Worm (Caenorhabditis elegans) whole organism, mixed stage, embryonic: ENCODE data around the gene hsp-16.41.

Experiments used
- M03D4.4 ChIP-seq: sonication (generic microtip); optimal IDR thresholded peaks from 2 replicates; lab custom pipeline; 2017; ENCODE audit warnings: mild to moderate bottlenecking, missing genetic modification characterization, missing compliant biosample characterization
- bed-3 ChIP-seq: fragments of 200-800 bp; sonication (Bioruptor generic); optimal IDR thresholded peaks from 3 replicates; lab custom pipeline; 2018; ENCODE audit warnings: mild to moderate bottlenecking, missing genetic modification characterization, moderate library complexity, missing compliant biosample characterization
- blmp-1 ChIP-seq: fragments of 150-350 bp; optimal IDR thresholded peaks from 2 replicates; lab custom pipeline; 2014; ENCODE audit warnings: missing biosample characterization, missing genetic modification characterization
- ceh-43 ChIP-seq: fragments of 200-800 bp; sonication (Bioruptor generic); optimal IDR thresholded peaks from 2 replicates; lab custom pipeline; 2018; ENCODE audit warnings: mild to moderate bottlenecking, missing genetic modification characterization, moderate library complexity, missing compliant biosample characterization
- ces-1 ChIP-seq: fragments of 150-350 bp; optimal IDR thresholded peaks from 2 replicates; lab custom pipeline; 2014; ENCODE audit warnings: missing biosample characterization, missing genetic modification reagents, missing genetic modification characterization
- cnd-1 ChIP-seq: fragments of 200-800 bp; sonication (Bioruptor generic); optimal IDR thresholded peaks from 2 replicates; lab custom pipeline; 2018; ENCODE audit warnings: mild to moderate bottlenecking, missing genetic modification characterization, missing compliant biosample characterization
- drap-1 ChIP-seq: fragments of 200-800 bp; sonication (Bioruptor generic); optimal IDR thresholded peaks from 3 replicates; lab custom pipeline; 2018; ENCODE audit warnings: mild to moderate bottlenecking, missing genetic modification characterization, missing compliant biosample characterization
- elt-1 ChIP-seq: sonication (generic microtip); optimal IDR thresholded peaks from 2 replicates; lab custom pipeline; 2017; ENCODE audit warnings: missing genetic modification characterization, mild to moderate bottlenecking, missing compliant biosample characterization, antibody characterized with exemption, moderate library complexity, borderline replicate concordance; ENCODE audit not compliant: insufficient read depth
- elt-3 ChIP-seq: fragments of 150-350 bp; optimal IDR thresholded peaks from 2 replicates; lab custom pipeline; 2014; ENCODE audit warnings: missing biosample characterization, missing genetic modification characterization
- flh-1 ChIP-seq: fragments of 200-800 bp; sonication (Bioruptor generic); optimal IDR thresholded peaks from 2 replicates; lab custom pipeline; 2018; ENCODE audit warnings: mild to moderate bottlenecking, missing genetic modification characterization, moderate library complexity, missing compliant biosample characterization
- ham-2 ChIP-seq: fragments of 200-800 bp; sonication (Bioruptor generic); optimal IDR thresholded peaks from 2 replicates; lab custom pipeline; 2018; ENCODE audit warnings: mild to moderate bottlenecking, missing genetic modification characterization, missing compliant biosample characterization
- hlh-1 ChIP-seq: fragments of 150-350 bp; optimal IDR thresholded peaks from 2 replicates; lab custom pipeline; 2014; ENCODE audit warnings: missing biosample characterization, missing genetic modification reagents, missing genetic modification characterization
- lin-13 ChIP-seq: fragments of 150-350 bp; optimal IDR thresholded peaks from 2 replicates; lab custom pipeline; 2014; ENCODE audit warnings: missing biosample characterization, missing genetic modification characterization
- lsy-2 ChIP-seq: fragments of 150-350 bp; optimal IDR thresholded peaks from 2 replicates; lab custom pipeline; 2014; ENCODE audit warnings: missing biosample characterization, missing genetic modification characterization
- mab-5 ChIP-seq: fragments of 150-350 bp; optimal IDR thresholded peaks from 2 replicates; lab custom pipeline; 2014; ENCODE audit warnings: missing biosample characterization, missing genetic modification characterization
- mep-1 ChIP-seq: fragments of 150-350 bp; optimal IDR thresholded peaks from 2 replicates; lab custom pipeline; 2017; ENCODE audit warnings: missing biosample characterization, missing genetic modification reagents, missing genetic modification characterization, inconsistent platforms
- nhr-2 ChIP-seq: fragments of 150-350 bp; optimal IDR thresholded peaks from 2 replicates; lab custom pipeline; 2014; ENCODE audit warnings: missing biosample characterization, missing genetic modification characterization
- nhr-237 ChIP-seq: fragments of 150-350 bp; optimal IDR thresholded peaks from 2 replicates; lab custom pipeline; 2014; ENCODE audit warnings: missing biosample characterization, missing genetic modification characterization
- nhr-76 ChIP-seq: sonication (generic microtip); optimal IDR thresholded peaks from 2 replicates; lab custom pipeline; 2017; ENCODE audit warnings: missing biosample characterization, missing genetic modification characterization
- pha-4 ChIP-seq: fragments of 150-350 bp; optimal IDR thresholded peaks from 2 replicates; lab custom pipeline; 2018; ENCODE audit warnings: missing biosample characterization, missing genetic modification reagents, missing genetic modification characterization
- snpc-4 ChIP-seq: fragments of 150-350 bp; optimal IDR thresholded peaks from 2 replicates; lab custom pipeline; 2014; ENCODE audit warnings: missing biosample characterization, missing genetic modification characterization
- sptf-1 ChIP-seq: sonication (generic microtip); optimal IDR thresholded peaks from 2 replicates; lab custom pipeline; 2017; ENCODE audit warnings: mild to moderate bottlenecking, missing genetic modification characterization, moderate library complexity, missing compliant biosample characterization
- tbx-8 ChIP-seq: fragments of 200-800 bp; sonication (Bioruptor generic); optimal IDR thresholded peaks from 2 replicates; lab custom pipeline; 2018; ENCODE audit warnings: mild to moderate bottlenecking, missing genetic modification characterization, moderate library complexity, missing compliant biosample characterization
- unc-120 ChIP-seq: sonication (generic microtip); optimal IDR thresholded peaks from 2 replicates; lab custom pipeline; 2017; ENCODE audit warnings: missing genetic modification characterization, missing compliant biosample characterization; ENCODE audit not compliant: poor library complexity, severe bottlenecking
- unc-62 ChIP-seq: fragments of 150-350 bp; optimal IDR thresholded peaks from 2 replicates; lab custom pipeline; 2014; ENCODE audit warnings: missing biosample characterization, missing genetic modification reagents, missing genetic modification characterization
- zip-8 ChIP-seq: fragments of 150-350 bp; optimal IDR thresholded peaks from 2 replicates; lab custom pipeline; 2014; ENCODE audit warnings: missing biosample characterization, missing genetic modification characterization
- ztf-11 ChIP-seq: fragments of 150-350 bp; optimal IDR thresholded peaks from 2 replicates; lab custom pipeline; 2014; ENCODE audit warnings: missing biosample characterization, missing genetic modification characterization

Gene hsp-16.41

DNA sequence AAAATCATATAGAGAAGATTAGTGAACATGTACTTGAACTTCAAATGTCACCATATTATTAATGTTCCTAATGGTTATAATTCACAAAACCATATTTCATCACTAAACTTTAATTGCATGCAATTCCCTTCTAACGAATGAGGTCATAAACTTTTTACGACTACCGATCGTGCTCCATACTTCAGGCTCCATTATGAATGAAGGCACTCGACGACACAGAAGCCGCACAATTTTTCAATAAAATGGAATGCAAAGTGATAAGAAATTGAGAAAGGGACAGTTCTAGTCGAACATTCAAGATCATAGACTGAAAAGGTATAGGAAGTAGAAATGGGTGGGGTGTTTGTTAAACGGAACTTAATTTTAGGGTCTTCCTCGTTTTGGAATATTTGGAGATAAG is 48.9 kb upstream of the hsp-16.41 start:
- no peak for TF ChIP-seq flh-1 (GFP tag; lab: Kevin White, UChicago)
- TF ChIP-seq drap-1 (GFP tag; lab: Kevin White, UChicago): no peak

DNA sequence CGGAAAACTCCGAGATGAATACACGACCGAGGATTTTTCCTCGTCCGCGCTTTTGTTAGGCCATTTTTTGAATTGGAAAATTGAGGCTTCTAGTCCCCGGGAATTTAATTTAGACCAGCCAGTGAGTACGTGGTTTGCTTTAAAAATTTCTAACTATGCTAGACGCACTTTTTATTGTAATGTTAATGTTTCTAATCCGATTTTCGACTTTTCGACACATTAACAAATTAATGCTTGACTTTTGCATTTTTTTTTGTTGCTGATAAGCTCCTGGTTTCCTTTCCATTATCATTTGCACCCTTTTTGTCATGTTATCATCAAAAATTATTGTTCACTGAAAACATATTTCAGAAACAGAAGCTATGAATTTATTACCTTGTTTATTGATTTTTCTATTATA is 48.1 kb upstream of the hsp-16.41 start, which contains the start of gene clec-204:
Gene clec-204, plus strand, starts transcription at position 301 of the 400 bp plus-strand sequence.
- TF ChIP-seq elt-1 (tag; lab: Kevin White, UChicago) (no peak), unc-62 (GFP tag; lab: Kevin White, UChicago) (no peak), ztf-11 (tag; lab: Kevin White, UChicago) (no peak), ham-2 (no peak), sptf-1 (tag; lab: Kevin White, UChicago) (no peak)

DNA sequence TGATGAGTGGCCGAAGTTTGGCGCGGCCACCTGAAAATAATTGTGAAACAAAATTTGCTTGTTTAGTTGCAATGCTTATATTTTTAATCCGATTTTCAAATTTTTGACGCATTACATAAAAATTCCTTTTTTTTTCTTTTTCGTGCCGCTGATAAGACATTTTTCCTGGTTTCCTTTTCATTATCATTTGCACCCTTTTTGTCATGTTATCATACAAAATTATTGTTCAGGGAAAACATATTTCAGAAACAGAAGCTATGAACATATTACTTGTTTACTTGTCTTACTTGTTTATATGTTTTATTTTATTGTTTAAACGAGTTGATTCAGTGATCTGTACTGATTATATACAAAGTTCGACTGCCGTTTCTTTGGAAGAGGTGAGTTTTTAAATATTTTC is 44.3 kb upstream of the hsp-16.41 start, which contains the start of gene clec-205:
Gene clec-205, plus strand, starts transcription at position 212 of the 400 bp plus-strand sequence.
- TF ChIP-seq elt-1 (tag; lab: Kevin White, UChicago): no peak
- TF ChIP-seq bed-3 (GFP tag; lab: Kevin White, UChicago): no peak
- no peak for TF ChIP-seq tbx-8
- TF ChIP-seq ztf-11 (tag; lab: Kevin White, UChicago): no peak
- no peak for TF ChIP-seq zip-8 (tag; lab: Kevin White, UChicago)
- TF ChIP-seq hlh-1 (tag; lab: Kevin White, UChicago): no peak
- TF ChIP-seq cnd-1 (tag; lab: Kevin White, UChicago): no peak
- no peak for TF ChIP-seq drap-1 (GFP tag; lab: Kevin White, UChicago)
- TF ChIP-seq nhr-76: no peak
- no peak for TF ChIP-seq snpc-4
- no peak for TF ChIP-seq nhr-237 (tag; lab: Kevin White, UChicago)
- no peak for TF ChIP-seq lin-13 (tag; lab: Kevin White, UChicago)
- TF ChIP-seq, all 35 proteins: peak for 0

DNA sequence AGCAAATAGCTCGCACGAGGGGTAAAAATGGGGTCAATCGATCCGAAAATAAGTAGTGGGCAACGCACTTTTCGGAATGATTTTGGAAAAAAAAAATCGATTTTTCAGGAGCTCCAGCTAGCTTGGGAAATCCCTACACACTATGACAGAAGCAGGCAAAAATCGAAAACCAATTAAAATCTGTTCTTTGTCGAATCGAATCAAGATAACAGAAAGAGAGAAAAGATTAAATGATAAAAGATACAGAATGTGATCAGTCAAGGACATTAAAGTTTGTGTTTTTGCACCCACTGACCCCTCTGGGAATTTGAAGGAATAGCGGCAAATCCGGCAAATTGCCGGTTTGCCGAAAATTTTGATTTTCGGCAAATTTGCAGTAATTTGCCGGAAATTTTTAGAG is 37.6 kb upstream of the hsp-16.41 start:
- no peak for TF ChIP-seq ham-2

DNA sequence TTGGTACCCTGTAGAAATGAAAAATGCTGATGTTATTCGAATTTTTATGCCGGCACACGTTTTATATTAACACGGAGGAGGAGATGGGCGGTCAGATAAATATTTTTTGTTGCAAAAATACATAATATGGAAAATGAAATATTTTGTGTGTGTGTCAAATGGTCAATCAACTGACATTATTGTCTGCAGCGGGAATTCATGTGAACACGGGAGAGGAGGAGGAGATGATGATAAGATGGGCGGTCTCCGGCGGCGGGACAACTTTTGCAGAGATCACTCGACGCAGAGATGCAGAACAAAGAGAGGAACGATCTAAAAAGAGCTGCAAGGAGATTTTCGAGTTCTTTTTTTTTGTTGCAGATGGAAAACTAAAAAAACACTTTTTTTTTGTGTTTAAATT is 33.3 kb upstream of the hsp-16.41 start, which contains the start of gene dhs-13:
Gene dhs-13, minus strand, starts transcription at position 8 of the 400 bp plus-strand sequence.
- TF ChIP-seq nhr-2 (tag; lab: Kevin White, UChicago) (no peak), elt-1 (tag; lab: Kevin White, UChicago) (peak; percentile 13), unc-120 (tag; lab: Kevin White, UChicago) (peak; percentile 23)
- TF ChIP-seq, all 35 proteins: peak for 2

DNA sequence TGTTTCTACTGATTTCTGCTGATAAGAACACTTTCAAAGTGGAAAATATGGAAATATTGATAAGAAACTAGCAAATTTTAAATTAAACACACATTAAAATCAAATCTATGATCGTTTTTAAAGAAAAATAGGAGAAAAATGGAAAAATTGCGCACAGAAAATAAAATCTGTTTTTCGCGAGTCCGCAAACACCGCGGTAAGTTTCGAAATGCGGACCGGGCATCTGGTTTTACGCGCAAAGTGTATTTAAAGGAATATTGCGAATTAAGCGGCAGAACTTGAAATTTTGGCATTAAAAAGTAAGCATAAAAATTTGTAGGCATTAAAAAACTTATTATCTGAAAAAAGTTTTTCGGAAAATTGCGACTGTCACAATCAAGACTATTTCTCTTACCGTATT is 31.9 kb upstream of the hsp-16.41 start:
- no peak for TF ChIP-seq ztf-11 (tag; lab: Kevin White, UChicago)
- TF ChIP-seq nhr-2 (tag; lab: Kevin White, UChicago): no peak
- TF ChIP-seq elt-3: no peak
- no peak for TF ChIP-seq ces-1 (GFP tag; lab: Kevin White, UChicago)
- no peak for TF ChIP-seq ham-2
- no peak for TF ChIP-seq nhr-76
- TF ChIP-seq sptf-1 (tag; lab: Kevin White, UChicago): no peak
- TF ChIP-seq lsy-2 (tag; lab: Kevin White, UChicago): no peak
- no peak for TF ChIP-seq tbx-8
- no peak for TF ChIP-seq ceh-43
- no peak for TF ChIP-seq unc-62 (GFP tag; lab: Kevin White, UChicago)
- TF ChIP-seq mab-5: no peak
- no peak for TF ChIP-seq unc-120 (tag; lab: Kevin White, UChicago)
- TF ChIP-seq M03D4.4: no peak
- no peak for TF ChIP-seq cnd-1 (tag; lab: Kevin White, UChicago)
- TF ChIP-seq elt-1 (tag; lab: Kevin White, UChicago): no peak
- TF ChIP-seq blmp-1 (tag; lab: Kevin White, UChicago): no peak
- TF ChIP-seq pha-4 (tag; lab: Kevin White, UChicago): no peak
- TF ChIP-seq mep-1: no peak
